Worm (Caenorhabditis elegans): ENCODE measurements around the gene R07E5.5.

The R07E5.5 gene

DNA sequence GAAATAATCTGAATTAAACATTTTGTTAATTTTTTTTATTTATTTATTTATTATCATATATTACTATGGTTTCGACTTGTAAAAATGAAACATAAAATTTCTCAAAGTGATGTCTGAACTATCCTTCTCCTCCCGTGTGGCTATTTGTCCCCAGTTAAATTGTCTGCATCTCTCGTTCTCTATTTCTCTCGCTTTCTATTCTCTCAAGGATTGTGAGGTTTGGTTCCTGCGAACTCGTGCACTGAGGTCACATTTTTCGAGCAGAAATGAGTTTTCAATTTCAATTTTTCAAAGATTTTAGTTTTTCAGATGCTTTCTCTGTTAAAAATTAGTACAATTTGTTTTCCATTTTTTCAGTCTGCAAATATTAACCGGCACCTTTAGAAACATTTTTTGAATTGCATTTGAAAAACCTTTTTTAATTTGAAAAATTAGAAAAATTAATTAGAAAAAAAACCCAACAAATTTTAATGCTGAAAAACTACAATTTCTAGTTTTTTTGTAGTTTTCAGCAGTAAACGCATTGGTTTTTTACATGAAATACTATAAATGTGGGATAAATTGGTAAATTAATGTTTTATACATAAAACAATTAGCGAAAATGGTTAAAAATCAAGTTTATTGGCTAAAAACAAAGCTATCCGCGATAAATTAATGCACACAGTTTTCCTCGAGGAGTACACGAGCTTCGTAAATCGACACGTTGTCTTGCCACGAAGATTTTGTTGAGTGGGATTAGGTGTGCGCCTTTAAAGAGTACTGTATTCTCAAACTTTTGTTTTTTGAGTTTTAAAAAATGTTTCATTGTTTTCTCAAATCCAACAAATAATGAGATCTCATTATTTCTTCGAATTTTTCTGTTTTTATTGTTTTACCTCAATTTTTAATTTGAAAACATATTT, 15.1 kb downstream of the R07E5.5 start:
- TF ChIP-seq Y55F3AM.14 (GFP tag; optimal IDR thresholded peaks at IDR 0.05) (no peak), sma-3 (GFP tag; optimal IDR thresholded peaks at IDR 0.05) (no peak), blmp-1 (tag; optimal IDR thresholded peaks at IDR 0.05; ENCODE audit: insufficient read depth) (no peak), nhr-12 (tag; optimal IDR thresholded peaks at IDR 0.05) (no peak), ZK546.5 (tag; optimal IDR thresholded peaks at IDR 0.05) (no peak), nhr-6 (tag; optimal IDR thresholded peaks at IDR 0.05) (no peak), lsy-2 (tag; optimal IDR thresholded peaks at IDR 0.05) (peak in 1 of 2 experiments; percentile 54), peb-1 (tag; optimal IDR thresholded peaks at IDR 0.05) (no peak), nhr-129 (tag; optimal IDR thresholded peaks at IDR 0.05) (peak; percentile 64), gmeb-1 (tag; optimal IDR thresholded peaks at IDR 0.05) (no peak), nhr-77 (tag; optimal IDR thresholded peaks at IDR 0.05) (no peak), nhr-25 (tag; optimal IDR thresholded peaks at IDR 0.05) (no peak), crh-2 (tag; optimal IDR thresholded peaks at IDR 0.05) (peak; percentile 22), egl-27 (tag; optimal IDR thresholded peaks at IDR 0.05) (no peak), ztf-11 (tag; optimal IDR thresholded peaks at IDR 0.05) (no peak), mbf-1 (tag; optimal IDR thresholded peaks at IDR 0.05) (no peak), lin-39 (tag; optimal IDR thresholded peaks at IDR 0.05) (no peak), zag-1 (tag; optimal IDR thresholded peaks at IDR 0.05) (no peak), unc-39 (tag; optimal IDR thresholded peaks at IDR 0.05) (no peak), R02D3.7 (tag; optimal IDR thresholded peaks at IDR 0.05) (no peak), dmd-4 (tag; optimal IDR thresholded peaks at IDR 0.05) (no peak), ama-1 (optimal IDR thresholded peaks at IDR 0.05) (no peak), aly-2 (tag; optimal IDR thresholded peaks at IDR 0.05) (no peak), fos-1 (tag; optimal IDR thresholded peaks at IDR 0.05) (peak; percentile 18), mdl-1 (tag; optimal IDR thresholded peaks at IDR 0.05) (no peak), snpc-4 (tag; optimal IDR thresholded peaks at IDR 0.05) (peak; percentile 26), sem-4 (tag; optimal IDR thresholded peaks at IDR 0.05) (no peak), skn-1 (tag; optimal IDR thresholded peaks at IDR 0.05) (no peak), nhr-10 (tag; optimal IDR thresholded peaks at IDR 0.05) (no peak), nhr-11 (tag; optimal IDR thresholded peaks at IDR 0.05) (no peak), alr-1 (tag; optimal IDR thresholded peaks at IDR 0.05) (no peak), ceh-82 (tag; optimal IDR thresholded peaks at IDR 0.05) (no peak), mab-5 (tag; optimal IDR thresholded peaks at IDR 0.05) (no peak), ztf-1 (GFP tag; conservative IDR thresholded peaks at IDR 0.05) (no peak), sma-9 (GFP tag; optimal IDR thresholded peaks at IDR 0.05) (peak; percentile 95), sma-9 (tag; optimal IDR thresholded peaks at IDR 0.05) (no peak), unc-55 (GFP tag; optimal IDR thresholded peaks at IDR 0.05) (peak; percentile 12), elt-1 (tag; optimal IDR thresholded peaks at IDR 0.05) (no peak), elt-3 (tag; optimal IDR thresholded peaks at IDR 0.05) (no peak), lin-11 (tag; optimal IDR thresholded peaks at IDR 0.05) (no peak), ceh-16 (tag; optimal IDR thresholded peaks at IDR 0.05) (no peak), ztf-4 (tag; optimal IDR thresholded peaks at IDR 0.05) (no peak), nhr-23 (tag; optimal IDR thresholded peaks at IDR 0.05) (no peak), C34F6.9 (tag; optimal IDR thresholded peaks at IDR 0.05) (peak; percentile 57), F13H6.1 (tag; optimal IDR thresholded peaks at IDR 0.05) (peak; percentile 59), lin-13 (GFP tag; optimal IDR thresholded peaks at IDR 0.05) (peak; percentile 43), nhr-21 (tag; optimal IDR thresholded peaks at IDR 0.05) (no peak), nhr-237 (tag; optimal IDR thresholded peaks at IDR 0.05) (no peak), unc-62 (GFP tag; optimal IDR thresholded peaks at IDR 0.05) (no peak)
